Fruit fly (Drosophila melanogaster) S2 (cell line): ENCODE measurements around the gene Cpr67B.

Experiments
- CG8478 ChIP-seq: fragments of >200 bp; optimal IDR thresholded peaks from 2 replicates; lab custom pipeline; 2018
- CTCF ChIP-seq, 2 experiments: fragments of >200 bp; optimal IDR thresholded peaks; 2 replicates each; lab custom pipeline; 2018

- TF ChIP-seq CG8478: no peak
- no peak for TF ChIP-seq CTCF (optimal IDR thresholded peaks at IDR 0.05; lab: Kevin White, UChicago)
Measured at dm6 chr3L:9384445-9385079, 20.0 kb upstream of the Cpr67B start.
